Worm (Caenorhabditis elegans): ENCODE results near the gene K09A11.1.
A peak's percentile ranks its signal among the peaks of the same experiment; 100 is the strongest.

Gene K09A11.1

ce11 chrX:13221357-13221756, 40.9 kb upstream of the K09A11.1 start, which contains the start of gene asp-4:
asp-4 (minus strand) TSS chrX:13221462.
- TF ChIP-seq ceh-22 (tag; optimal IDR thresholded peaks at IDR 0.05): no peak
- no peak for TF ChIP-seq pag-3 (tag; optimal IDR thresholded peaks at IDR 0.05; ENCODE audit: borderline replicate concordance)
- TF ChIP-seq ahr-1 (tag; optimal IDR thresholded peaks at IDR 0.05): no peak
- no peak for TF ChIP-seq hlh-30 (tag; optimal IDR thresholded peaks at IDR 0.05; ENCODE audit: insufficient read depth)
- TF ChIP-seq ceh-30 (tag; optimal IDR thresholded peaks at IDR 0.05): no peak
- TF ChIP-seq ets-4 (tag; optimal IDR thresholded peaks at IDR 0.05): no peak
- no peak for TF ChIP-seq ceh-14 (tag; optimal IDR thresholded peaks at IDR 0.05)
- no peak for TF ChIP-seq elt-4 (tag; optimal IDR thresholded peaks at IDR 0.05)
- no peak for TF ChIP-seq unc-86 (tag; optimal IDR thresholded peaks at IDR 0.05)
- TF ChIP-seq odd-2 (tag; optimal IDR thresholded peaks at IDR 0.05): no peak
- TF ChIP-seq unc-55 (GFP tag; optimal IDR thresholded peaks at IDR 0.05): no peak
- TF ChIP-seq rnt-1 (tag; optimal IDR thresholded peaks at IDR 0.05): no peak

ce11 chrX:13223437-13223836, 38.9 kb upstream of the K09A11.1 start, which contains the start of gene skr-20:
skr-20 (minus strand) TSS chrX:13223537.
- TF ChIP-seq Y22D7AL.16 (tag; optimal IDR thresholded peaks at IDR 0.05) (no peak), hlh-13 (GFP tag; optimal IDR thresholded peaks at IDR 0.05) (no peak), ets-4 (tag; optimal IDR thresholded peaks at IDR 0.05) (no peak), syd-9 (tag; optimal IDR thresholded peaks at IDR 0.05) (no peak), ttx-3 (tag; optimal IDR thresholded peaks at IDR 0.05) (no peak), ceh-45 (GFP tag; IDR thresholded peaks at IDR 0.05) (no peak), pha-4 (tag; optimal IDR thresholded peaks at IDR 0.05) (no peak), che-1 (tag; optimal IDR thresholded peaks at IDR 0.05) (no peak), rnt-1 (tag; optimal IDR thresholded peaks at IDR 0.05) (no peak), K09A11.1 (tag; optimal IDR thresholded peaks at IDR 0.05; ENCODE audit: insufficient read depth) (no peak), pat-9 (tag; optimal IDR thresholded peaks at IDR 0.05) (no peak), ceh-19 (GFP tag; optimal IDR thresholded peaks at IDR 0.05) (no peak), ref-2 (tag; optimal IDR thresholded peaks at IDR 0.05) (no peak), elt-4 (tag; optimal IDR thresholded peaks at IDR 0.05) (no peak), ceh-18 (tag; optimal IDR thresholded peaks at IDR 0.05) (no peak)

DNA sequence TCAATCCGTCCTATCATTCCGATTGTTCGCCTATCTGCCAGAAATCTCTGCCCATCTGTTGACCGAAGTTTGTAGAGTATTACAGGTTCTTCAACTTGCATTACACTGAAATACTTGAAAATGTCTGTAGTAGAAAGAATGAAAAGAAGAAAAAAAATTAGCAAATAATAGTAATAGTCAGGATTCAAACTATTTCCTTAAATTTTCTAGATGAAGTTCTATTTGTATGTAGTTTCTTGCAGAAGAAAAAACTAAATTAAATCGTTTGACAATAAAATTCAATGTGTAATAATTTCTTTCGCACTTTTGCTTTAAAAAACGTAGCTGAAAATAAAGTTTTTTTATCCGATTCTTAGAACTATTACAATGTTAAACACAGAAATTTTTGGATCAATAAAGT, 37.7 kb upstream of the K09A11.1 start, which contains the start of gene skr-19:
skr-19 (minus strand) TSS at position 101 of the 400 bp plus-strand sequence.
- no peak for TF ChIP-seq hlh-8 (tag; optimal IDR thresholded peaks at IDR 0.05)
- TF ChIP-seq unc-55 (GFP tag; optimal IDR thresholded peaks at IDR 0.05): no peak
- no peak for TF ChIP-seq fax-1 (tag; optimal IDR thresholded peaks at IDR 0.05)
- TF ChIP-seq lim-6 (tag; optimal IDR thresholded peaks at IDR 0.05): no peak
- TF ChIP-seq K02D7.2 (tag; optimal IDR thresholded peaks at IDR 0.05): no peak
- no peak for TF ChIP-seq ceh-19 (GFP tag; optimal IDR thresholded peaks at IDR 0.05)
- no peak for TF ChIP-seq ceh-24 (tag; optimal IDR thresholded peaks at IDR 0.05)
- no peak for TF ChIP-seq pros-1 (tag; optimal IDR thresholded peaks at IDR 0.05)
- no peak for TF ChIP-seq tbx-7 (tag; optimal IDR thresholded peaks at IDR 0.05)
- no peak for TF ChIP-seq syd-9 (tag; optimal IDR thresholded peaks at IDR 0.05)
- TF ChIP-seq ceh-22 (tag; optimal IDR thresholded peaks at IDR 0.05): no peak
- no peak for TF ChIP-seq T23F11.4 (GFP tag; optimal IDR thresholded peaks at IDR 0.05)
- no peak for TF ChIP-seq pha-4 (tag; optimal IDR thresholded peaks at IDR 0.05)
- TF ChIP-seq K09A11.1 (tag; optimal IDR thresholded peaks at IDR 0.05; ENCODE audit: insufficient read depth): no peak

ce11 chrX:13225111-13225905, 37.0 kb upstream of the K09A11.1 start:
- TF ChIP-seq elt-2 (tag; optimal IDR thresholded peaks at IDR 0.05) (peak; percentile 32), ceh-31 (tag; optimal IDR thresholded peaks at IDR 0.05) (peak; percentile 7), hlh-30 (tag; optimal IDR thresholded peaks at IDR 0.05; ENCODE audit: insufficient read depth) (peak; percentile 80), ceh-2 (tag; optimal IDR thresholded peaks at IDR 0.05) (peak; percentile 36), syd-9 (tag; optimal IDR thresholded peaks at IDR 0.05) (no peak), odd-2 (tag; optimal IDR thresholded peaks at IDR 0.05) (no peak), ceh-19 (GFP tag; optimal IDR thresholded peaks at IDR 0.05) (peak; percentile 23), ceh-22 (tag; optimal IDR thresholded peaks at IDR 0.05) (peak; percentile 11), ceh-48 (tag; optimal IDR thresholded peaks at IDR 0.05) (peak; percentile 52), sox-2 (GFP tag; IDR thresholded peaks at IDR 0.05) (no peak)

Measured in whole organism, late embryonic.